Worm (Caenorhabditis elegans) whole organism, early embryonic: ENCODE results near the gene perm-5.
A peak's percentile ranks its signal among the peaks of the same experiment; 100 is the strongest.

Experiments used
- B0310.2 ChIP-seq: sonication (generic microtip); optimal IDR thresholded peaks from 2 replicates; lab custom pipeline; 2016; ENCODE audit warnings: mild to moderate bottlenecking, missing genetic modification characterization, missing compliant biosample characterization
- F13C5.2 ChIP-seq: sonication (generic microtip); optimal IDR thresholded peaks from 2 replicates; lab custom pipeline; 2017; ENCODE audit warnings: mild to moderate bottlenecking, missing genetic modification characterization, inconsistent platforms, missing compliant biosample characterization
- aly-1 ChIP-seq: sonication (generic microtip); optimal IDR thresholded peaks from 2 replicates; lab custom pipeline; 2016; ENCODE audit warnings: missing genetic modification characterization, missing compliant biosample characterization
- ama-1 ChIP-seq: fragments of 150-350 bp; optimal IDR thresholded peaks from 2 replicates; lab custom pipeline; 2014
- ceh-13 ChIP-seq: fragments of 200-800 bp; sonication (Bioruptor generic); optimal IDR thresholded peaks from 2 replicates; lab custom pipeline; 2018; ENCODE audit warnings: mild to moderate bottlenecking, missing genetic modification characterization, missing compliant biosample characterization
- ceh-36 ChIP-seq: sonication (generic microtip); optimal IDR thresholded peaks from 2 replicates; lab custom pipeline; 2016; ENCODE audit warnings: missing genetic modification characterization, inconsistent platforms, missing compliant biosample characterization
- ets-7 ChIP-seq: sonication (generic microtip); optimal IDR thresholded peaks from 2 replicates; lab custom pipeline; 2016; ENCODE audit warnings: missing genotype, missing genetic modification characterization, missing compliant biosample characterization
- flt-1 ChIP-seq: fragments of 200-800 bp; sonication (Bioruptor generic); IDR thresholded peaks from 2 replicates; pipeline ENCODE4 v1.3.6; 2022; ENCODE audit warnings: missing genetic modification characterization, missing compliant biosample characterization
- hmbx-1 ChIP-seq: sonication (generic microtip); optimal IDR thresholded peaks from 2 replicates; lab custom pipeline; 2016; ENCODE audit warnings: mild to moderate bottlenecking, missing genetic modification characterization, missing compliant biosample characterization
- hmg-4 ChIP-seq: fragments of 200-800 bp; sonication (Bioruptor generic); optimal IDR thresholded peaks from 2 replicates; lab custom pipeline; 2018; ENCODE audit warnings: mild to moderate bottlenecking, missing genetic modification characterization, missing compliant biosample characterization
- hnd-1 ChIP-seq: sonication (generic microtip); optimal IDR thresholded peaks from 2 replicates; lab custom pipeline; 2016; ENCODE audit warnings: missing genetic modification characterization, missing compliant biosample characterization
- pes-1 ChIP-seq: fragments of 200-800 bp; sonication (Bioruptor generic); IDR thresholded peaks from 2 replicates; pipeline ENCODE4 v1.3.6; 2022; ENCODE audit warnings: missing genetic modification reagents, missing genetic modification characterization, missing compliant biosample characterization
- scrt-1 ChIP-seq: fragments of 200-800 bp; sonication (Bioruptor generic); IDR thresholded peaks from 2 replicates; pipeline ENCODE4 v1.3.6; 2022; ENCODE audit warnings: missing genetic modification characterization, missing compliant biosample characterization
- sea-1 ChIP-seq: fragments of 200-800 bp; sonication (Bioruptor generic); conservative IDR thresholded peaks from 2 replicates; pipeline ENCODE4 v1.3.6; 2022; ENCODE audit warnings: missing genetic modification characterization, missing compliant biosample characterization
- tbx-11 ChIP-seq: fragments of 200-800 bp; sonication (Bioruptor generic); IDR thresholded peaks from 2 replicates; pipeline ENCODE4 v1.3.6; 2022; ENCODE audit warnings: missing genetic modification characterization, missing compliant biosample characterization
- tbx-37 ChIP-seq: fragments of 200-800 bp; sonication (Bioruptor generic); conservative IDR thresholded peaks from 2 replicates; pipeline ENCODE4 v1.3.6; 2022; ENCODE audit warnings: missing genetic modification reagents, missing genetic modification characterization, missing compliant biosample characterization
- tra-4 ChIP-seq: sonication (generic microtip); optimal IDR thresholded peaks from 2 replicates; lab custom pipeline; 2017; ENCODE audit warnings: missing genetic modification characterization, missing compliant biosample characterization

Gene perm-5

ce11 chrIV:5657126-5657666 is 46.1 kb downstream of the perm-5 start:
- no peak for TF ChIP-seq ceh-13 (GFP tag; lab: Kevin White, UChicago)
- TF ChIP-seq B0310.2 (tag; lab: Kevin White, UChicago) = no peak
- TF ChIP-seq ama-1 = no peak
- no peak for TF ChIP-seq scrt-1
- TF ChIP-seq pes-1 (GFP tag; lab: Robert Waterston, UW) = no peak
- no peak for TF ChIP-seq sea-1 (GFP tag; lab: Robert Waterston, UW)
- TF ChIP-seq hmg-4 (GFP tag; lab: Kevin White, UChicago) = no peak
- TF ChIP-seq ets-7 (tag; lab: Kevin White, UChicago) = no peak
- no peak for TF ChIP-seq hnd-1 (tag; lab: Kevin White, UChicago)
- TF ChIP-seq F13C5.2 (tag; lab: Kevin White, UChicago) = no peak
- no peak for TF ChIP-seq flt-1 (GFP tag; lab: Robert Waterston, UW)

- TF ChIP-seq pes-1 (GFP tag; lab: Robert Waterston, UW) (no peak), ceh-36 (tag; lab: Kevin White, UChicago) (no peak), sea-1 (GFP tag; lab: Robert Waterston, UW) (no peak), ceh-13 (GFP tag; lab: Kevin White, UChicago) (no peak), ama-1 (no peak), hmg-4 (GFP tag; lab: Kevin White, UChicago) (no peak), scrt-1 (no peak), tbx-37 (GFP tag; lab: Robert Waterston, UW) (no peak), hmbx-1 (tag; lab: Kevin White, UChicago) (no peak), B0310.2 (tag; lab: Kevin White, UChicago) (no peak), F13C5.2 (tag; lab: Kevin White, UChicago) (no peak), tbx-11 (no peak), ets-7 (tag; lab: Kevin White, UChicago) (no peak), flt-1 (GFP tag; lab: Robert Waterston, UW) (no peak), hnd-1 (tag; lab: Kevin White, UChicago) (no peak), tra-4 (tag; lab: Kevin White, UChicago) (no peak), aly-1 (tag; lab: Kevin White, UChicago) (no peak)
Observed at ce11 chrIV:5655966-5656389, 47.3 kb downstream of the perm-5 start.

- TF ChIP-seq ceh-13 (GFP tag; lab: Kevin White, UChicago) = no peak
- no peak for TF ChIP-seq ama-1
- no peak for TF ChIP-seq scrt-1
- TF ChIP-seq tra-4 (tag; lab: Kevin White, UChicago) = no peak
- no peak for TF ChIP-seq tbx-11
- TF ChIP-seq ceh-36 (tag; lab: Kevin White, UChicago) = no peak
- TF ChIP-seq hmg-4 (GFP tag; lab: Kevin White, UChicago) = no peak
- no peak for TF ChIP-seq flt-1 (GFP tag; lab: Robert Waterston, UW)
- no peak for TF ChIP-seq sea-1 (GFP tag; lab: Robert Waterston, UW)
Observed at ce11 chrIV:5654693-5655092, 48.6 kb downstream of the perm-5 start.

ce11 chrIV:5654203-5654602 is 49.1 kb downstream of the perm-5 start:
- TF ChIP-seq hmbx-1 (tag; lab: Kevin White, UChicago) = no peak

ce11 chrIV:5653649-5654048 is 49.6 kb downstream of the perm-5 start, which contains the start of gene clec-178:
TSS of gene clec-178 (plus strand) at chrIV:5653949.
- no peak for TF ChIP-seq pes-1 (GFP tag; lab: Robert Waterston, UW)
- TF ChIP-seq tbx-37 (GFP tag; lab: Robert Waterston, UW) = no peak
- no peak for TF ChIP-seq aly-1 (tag; lab: Kevin White, UChicago)
- TF ChIP-seq tra-4 (tag; lab: Kevin White, UChicago) = no peak

- no peak for TF ChIP-seq F13C5.2 (tag; lab: Kevin White, UChicago)
- no peak for TF ChIP-seq tbx-37 (GFP tag; lab: Robert Waterston, UW)
- peak; percentile 27 for TF ChIP-seq ama-1
Observed at ce11 chrIV:5652811-5653483, 50.3 kb downstream of the perm-5 start.

- TF ChIP-seq F13C5.2 (tag; lab: Kevin White, UChicago) = no peak
- TF ChIP-seq tbx-37 (GFP tag; lab: Robert Waterston, UW) = no peak
- no peak for TF ChIP-seq tra-4 (tag; lab: Kevin White, UChicago)
- no peak for TF ChIP-seq tbx-11
- no peak for TF ChIP-seq hmbx-1 (tag; lab: Kevin White, UChicago)
- no peak for TF ChIP-seq hmg-4 (GFP tag; lab: Kevin White, UChicago)
- no peak for TF ChIP-seq sea-1 (GFP tag; lab: Robert Waterston, UW)
- no peak for TF ChIP-seq hnd-1 (tag; lab: Kevin White, UChicago)
- no peak for TF ChIP-seq aly-1 (tag; lab: Kevin White, UChicago)
- TF ChIP-seq ets-7 (tag; lab: Kevin White, UChicago) = no peak
- TF ChIP-seq ama-1 = no peak
- TF ChIP-seq B0310.2 (tag; lab: Kevin White, UChicago) = no peak
Observed at ce11 chrIV:5650761-5651332, 52.4 kb downstream of the perm-5 start.
